Worm (Caenorhabditis elegans) whole organism, L2 larva: ENCODE data around the gene T27E7.3.

Experiments used
- C34F6.9 ChIP-seq: fragments of 150-350 bp; optimal IDR thresholded peaks from 2 replicates; lab custom pipeline; 2014; ENCODE audit warnings: missing biosample characterization, missing genetic modification characterization
- F13H6.1 ChIP-seq: sonication (generic microtip); optimal IDR thresholded peaks from 2 replicates; lab custom pipeline; 2016; ENCODE audit warnings: missing genetic modification characterization, missing compliant biosample characterization
- R02D3.7 ChIP-seq: fragments of 150-350 bp; optimal IDR thresholded peaks from 2 replicates; lab custom pipeline; 2014; ENCODE audit warnings: missing biosample characterization, missing genetic modification characterization
- Y55F3AM.14 ChIP-seq: fragments of 200-800 bp; sonication (Bioruptor generic); optimal IDR thresholded peaks from 2 replicates; lab custom pipeline; 2018; ENCODE audit warnings: mild to moderate bottlenecking, missing genetic modification characterization, missing compliant biosample characterization
- ZK546.5 ChIP-seq: sonication (generic microtip); optimal IDR thresholded peaks from 2 replicates; lab custom pipeline; 2017; ENCODE audit warnings: missing biosample characterization, missing genetic modification characterization
- alr-1 ChIP-seq: fragments of 150-350 bp; optimal IDR thresholded peaks from 2 replicates; lab custom pipeline; 2014; ENCODE audit warnings: missing biosample characterization, missing genetic modification characterization
- aly-2 ChIP-seq: fragments of 150-350 bp; optimal IDR thresholded peaks from 2 replicates; lab custom pipeline; 2014; ENCODE audit warnings: missing biosample characterization, missing genetic modification characterization
- ceh-16 ChIP-seq: fragments of 150-350 bp; optimal IDR thresholded peaks from 2 replicates; lab custom pipeline; 2014; ENCODE audit warnings: missing biosample characterization, missing genetic modification characterization
- ceh-82 ChIP-seq: fragments of 150-350 bp; optimal IDR thresholded peaks from 2 replicates; lab custom pipeline; 2014; ENCODE audit warnings: missing biosample characterization, missing genetic modification characterization
- egl-27 ChIP-seq: sonication (generic microtip); optimal IDR thresholded peaks from 3 replicates; lab custom pipeline; 2017; ENCODE audit warnings: missing biosample characterization, missing genetic modification reagents, missing genetic modification characterization
- elt-1 ChIP-seq: fragments of 150-350 bp; optimal IDR thresholded peaks from 2 replicates; lab custom pipeline; 2014; ENCODE audit warnings: missing biosample characterization, missing genetic modification characterization
- elt-3 ChIP-seq: sonication (generic microtip); optimal IDR thresholded peaks from 2 replicates; lab custom pipeline; 2017; ENCODE audit warnings: missing biosample characterization, missing genetic modification characterization
- fos-1 ChIP-seq: fragments of 150-350 bp; optimal IDR thresholded peaks from 2 replicates; lab custom pipeline; 2014; ENCODE audit warnings: missing biosample characterization, missing genetic modification characterization
- gmeb-1 ChIP-seq: fragments of 150-350 bp; optimal IDR thresholded peaks from 2 replicates; lab custom pipeline; 2014; ENCODE audit warnings: missing biosample characterization, missing genetic modification characterization
- lin-13 ChIP-seq: fragments of 150-350 bp; optimal IDR thresholded peaks from 2 replicates; lab custom pipeline; 2014; ENCODE audit warnings: missing biosample characterization, missing genetic modification reagents, missing genetic modification characterization
- lin-39 ChIP-seq: fragments of 150-350 bp; optimal IDR thresholded peaks from 2 replicates; lab custom pipeline; 2014; ENCODE audit warnings: missing biosample characterization, missing genetic modification reagents, missing genetic modification characterization
- lsy-2 ChIP-seq, 2 experiments: fragments of 150-350 bp in 1 of 2; sonication (generic microtip) in 1 of 2; optimal IDR thresholded peaks; 2 replicates each; lab custom pipeline; 2014 to 2017; ENCODE audit warnings: missing biosample characterization in 2 of 2, missing genetic modification characterization in 2 of 2
- mab-5 ChIP-seq: fragments of 150-350 bp; optimal IDR thresholded peaks from 2 replicates; lab custom pipeline; 2014; ENCODE audit warnings: missing biosample characterization, missing genetic modification characterization
- mbf-1 ChIP-seq: sonication (generic microtip); optimal IDR thresholded peaks from 2 replicates; lab custom pipeline; 2017; ENCODE audit warnings: missing biosample characterization, missing genetic modification characterization
- mdl-1 ChIP-seq, 2 experiments: fragments of 150-350 bp in 1 of 2; sonication (generic microtip) in 1 of 2; optimal IDR thresholded peaks; 2 replicates each; lab custom pipeline; 2017; ENCODE audit warnings: missing biosample characterization in 2 of 2, missing genetic modification characterization in 2 of 2
- nhr-10 ChIP-seq: sonication (generic microtip); optimal IDR thresholded peaks from 2 replicates; lab custom pipeline; 2017; ENCODE audit warnings: missing biosample characterization, missing genetic modification characterization
- nhr-11 ChIP-seq: fragments of 150-350 bp; optimal IDR thresholded peaks from 2 replicates; lab custom pipeline; 2014; ENCODE audit warnings: missing biosample characterization, missing genetic modification characterization
- nhr-12 ChIP-seq: fragments of 150-350 bp; optimal IDR thresholded peaks from 2 replicates; lab custom pipeline; 2014; ENCODE audit warnings: missing biosample characterization, missing genetic modification characterization
- nhr-129 ChIP-seq: fragments of 150-350 bp; optimal IDR thresholded peaks from 2 replicates; lab custom pipeline; 2014; ENCODE audit warnings: missing biosample characterization, missing genetic modification characterization
- nhr-23 ChIP-seq: fragments of 150-350 bp; optimal IDR thresholded peaks from 2 replicates; lab custom pipeline; 2014; ENCODE audit warnings: missing biosample characterization, missing genetic modification reagents, missing genetic modification characterization
- nhr-237 ChIP-seq: fragments of 150-350 bp; optimal IDR thresholded peaks from 2 replicates; lab custom pipeline; 2014; ENCODE audit warnings: missing biosample characterization, missing genetic modification characterization
- peb-1 ChIP-seq: fragments of 150-350 bp; optimal IDR thresholded peaks from 2 replicates; lab custom pipeline; 2014; ENCODE audit warnings: missing biosample characterization, missing genetic modification characterization
- skn-1 ChIP-seq: sonication (generic microtip); optimal IDR thresholded peaks from 2 replicates; lab custom pipeline; 2017; ENCODE audit warnings: missing biosample characterization, missing genetic modification characterization
- sma-3 ChIP-seq: sonication (generic microtip); optimal IDR thresholded peaks from 2 replicates; lab custom pipeline; 2016; ENCODE audit warnings: missing genetic modification reagents, missing genetic modification characterization, missing compliant biosample characterization
- sma-9 ChIP-seq, 2 experiments: fragments of 150-350 bp in 1 of 2; sonication (generic microtip) in 1 of 2; optimal IDR thresholded peaks; 2 replicates each; lab custom pipeline; 2014 to 2016; ENCODE audit warnings: missing genetic modification characterization in 2 of 2, mild to moderate bottlenecking in 1 of 2, missing biosample characterization in 1 of 2, missing compliant biosample characterization in 1 of 2, missing genetic modification reagents in 1 of 2, moderate library complexity in 1 of 2
- snpc-4 ChIP-seq: fragments of 150-350 bp; optimal IDR thresholded peaks from 2 replicates; lab custom pipeline; 2014; ENCODE audit warnings: missing biosample characterization, missing genetic modification characterization
- unc-62 ChIP-seq: fragments of 150-350 bp; optimal IDR thresholded peaks from 2 replicates; lab custom pipeline; 2014; ENCODE audit warnings: missing biosample characterization, missing genetic modification reagents, missing genetic modification characterization
- zag-1 ChIP-seq: fragments of 150-350 bp; optimal IDR thresholded peaks from 2 replicates; lab custom pipeline; 2014; ENCODE audit warnings: missing biosample characterization, missing genetic modification characterization

T27E7.3 gene

ce11 chrIV:14506995-14507394 lies 21.8 kb upstream of the T27E7.3 start:
- TF ChIP-seq F13H6.1 (tag; lab: Kevin White, UChicago): peak; percentile 70
- TF ChIP-seq C34F6.9 (tag; lab: Kevin White, UChicago): peak; percentile 18
- TF ChIP-seq nhr-129 (tag; lab: Kevin White, UChicago): peak; percentile 82
- TF ChIP-seq sma-9 (GFP tag; optimal IDR thresholded peaks at IDR 0.05; lab: Kevin White, UChicago): peak; percentile 43
- TF ChIP-seq sma-9 (tag; optimal IDR thresholded peaks at IDR 0.05; lab: Kevin White, UChicago): no peak
- no peak for TF ChIP-seq elt-3
- no peak for TF ChIP-seq Y55F3AM.14

ce11 chrIV:14512405-14512804 lies 16.4 kb upstream of the T27E7.3 start, which contains the start of gene Y57G11A.5:
Gene Y57G11A.5 (minus strand): TSS chrIV:14512505.
- TF ChIP-seq ZK546.5 (tag; lab: Kevin White, UChicago): no peak
- TF ChIP-seq nhr-237 (tag; lab: Kevin White, UChicago): no peak
- no peak for TF ChIP-seq lin-39
- no peak for TF ChIP-seq egl-27 (tag; lab: Kevin White, UChicago)
- no peak for TF ChIP-seq skn-1 (tag; lab: Kevin White, UChicago)
- TF ChIP-seq gmeb-1 (tag; lab: Kevin White, UChicago): no peak
- TF ChIP-seq ceh-82 (tag; lab: Kevin White, UChicago): no peak
- TF ChIP-seq mab-5 (tag; lab: Kevin White, UChicago): no peak
- no peak for TF ChIP-seq lin-13 (GFP tag; lab: Kevin White, UChicago)
- TF ChIP-seq elt-1 (tag; lab: Kevin White, UChicago): no peak
- no peak for TF ChIP-seq peb-1 (tag; lab: Kevin White, UChicago)
- no peak for TF ChIP-seq nhr-129 (tag; lab: Kevin White, UChicago)
- no peak for TF ChIP-seq aly-2
- TF ChIP-seq unc-62 (GFP tag; lab: Kevin White, UChicago): no peak
- TF ChIP-seq mbf-1 (tag; lab: Kevin White, UChicago): no peak
- TF ChIP-seq mdl-1 (tag; optimal IDR thresholded peaks at IDR 0.05; lab: Kevin White, UChicago): no peak
- no peak for TF ChIP-seq ceh-16 (tag; lab: Kevin White, UChicago)
- no peak for TF ChIP-seq elt-3

ce11 chrIV:14515162-14515561 lies 13.7 kb upstream of the T27E7.3 start:
- TF ChIP-seq lin-13 (GFP tag; lab: Kevin White, UChicago) (no peak), ceh-16 (tag; lab: Kevin White, UChicago) (no peak), R02D3.7 (tag; lab: Kevin White, UChicago) (no peak), alr-1 (tag; lab: Kevin White, UChicago) (no peak), sma-9 (GFP tag; optimal IDR thresholded peaks at IDR 0.05; lab: Kevin White, UChicago) (no peak), sma-9 (tag; optimal IDR thresholded peaks at IDR 0.05; lab: Kevin White, UChicago) (no peak), nhr-12 (no peak), aly-2 (no peak), nhr-23 (tag; lab: Kevin White, UChicago) (no peak), egl-27 (tag; lab: Kevin White, UChicago) (no peak), mab-5 (tag; lab: Kevin White, UChicago) (no peak), mbf-1 (tag; lab: Kevin White, UChicago) (no peak)

- TF ChIP-seq nhr-129 (tag; lab: Kevin White, UChicago): no peak
- TF ChIP-seq nhr-237 (tag; lab: Kevin White, UChicago): no peak
- TF ChIP-seq zag-1 (tag; lab: Kevin White, UChicago): no peak
- TF ChIP-seq ceh-82 (tag; lab: Kevin White, UChicago): no peak
- TF ChIP-seq nhr-10 (tag; lab: Kevin White, UChicago): no peak
- TF ChIP-seq sma-3 (GFP tag; lab: Kevin White, UChicago): no peak
- no peak for TF ChIP-seq nhr-11
- TF ChIP-seq mbf-1 (tag; lab: Kevin White, UChicago): no peak
- TF ChIP-seq lin-39: no peak
- TF ChIP-seq snpc-4: no peak
- no peak for TF ChIP-seq alr-1 (tag; lab: Kevin White, UChicago)
- no peak for TF ChIP-seq fos-1
- TF ChIP-seq mab-5 (tag; lab: Kevin White, UChicago): no peak
- TF ChIP-seq nhr-12: no peak
These were observed 9.4 kb upstream of the T27E7.3 start, which contains the start of the genes Y57G11A.2 and T27E7.1 for ce11 chrIV:14519423-14519822. Gene Y57G11A.2 (minus strand): TSS chrIV:14519523. Gene T27E7.1 (plus strand): TSS chrIV:14519759.

ce11 chrIV:14523568-14523967 lies 5.2 kb upstream of the T27E7.3 start, which contains the start of gene srh-63:
Gene srh-63 (plus strand): TSS chrIV:14523868.
- no peak for TF ChIP-seq mab-5 (tag; lab: Kevin White, UChicago)
- no peak for TF ChIP-seq F13H6.1 (tag; lab: Kevin White, UChicago)
- no peak for TF ChIP-seq lsy-2 (tag; optimal IDR thresholded peaks at IDR 0.05; lab: Kevin White, UChicago)
- TF ChIP-seq lin-13 (GFP tag; lab: Kevin White, UChicago): no peak
